Worm (Caenorhabditis elegans): ENCODE measurements around the gene gtf-2E2.

Gene gtf-2E2

ce11 chrII:11501956-11502355, 40.3 kb downstream of the gtf-2E2 start:
- TF ChIP-seq unc-55 (GFP tag; optimal IDR thresholded peaks at IDR 0.05) (no peak), snpc-4 (tag; optimal IDR thresholded peaks at IDR 0.05) (no peak), nhr-237 (tag; optimal IDR thresholded peaks at IDR 0.05) (no peak), crh-2 (tag; optimal IDR thresholded peaks at IDR 0.05) (peak; percentile 5), zag-1 (tag; optimal IDR thresholded peaks at IDR 0.05) (no peak), blmp-1 (tag; optimal IDR thresholded peaks at IDR 0.05; ENCODE audit: insufficient read depth) (peak; percentile 90), ceh-82 (tag; optimal IDR thresholded peaks at IDR 0.05) (no peak), sma-9 (GFP tag; optimal IDR thresholded peaks at IDR 0.05) (peak; percentile 56), sma-9 (tag; optimal IDR thresholded peaks at IDR 0.05) (no peak), lsy-2 (tag; optimal IDR thresholded peaks at IDR 0.05) (peak in 1 of 2 experiments; percentile 12), nhr-25 (tag; optimal IDR thresholded peaks at IDR 0.05) (peak; percentile 7), fos-1 (tag; optimal IDR thresholded peaks at IDR 0.05) (peak; percentile 36), mbf-1 (tag; optimal IDR thresholded peaks at IDR 0.05) (no peak), nhr-21 (tag; optimal IDR thresholded peaks at IDR 0.05) (peak; percentile 84)

ce11 chrII:11500198-11500597, 42.1 kb downstream of the gtf-2E2 start, which contains the start of gene B0334.20:
Gene B0334.20, minus strand, starts transcription at chrII:11500459.
- peak; percentile 53 for TF ChIP-seq fos-1 (tag; optimal IDR thresholded peaks at IDR 0.05)
- TF ChIP-seq lin-13 (GFP tag; optimal IDR thresholded peaks at IDR 0.05): no peak

- TF ChIP-seq R02D3.7 (tag; optimal IDR thresholded peaks at IDR 0.05): no peak
- TF ChIP-seq mbf-1 (tag; optimal IDR thresholded peaks at IDR 0.05): no peak
- no peak for TF ChIP-seq lsy-2 (tag; optimal IDR thresholded peaks at IDR 0.05)
- no peak for TF ChIP-seq C34F6.9 (tag; optimal IDR thresholded peaks at IDR 0.05)
- TF ChIP-seq mab-5 (tag; optimal IDR thresholded peaks at IDR 0.05): no peak
- no peak for TF ChIP-seq Y55F3AM.14 (GFP tag; optimal IDR thresholded peaks at IDR 0.05)
Observed at ce11 chrII:11497365-11497764, 44.9 kb downstream of the gtf-2E2 start, which contains the start of gene B0334.5. Gene B0334.5, plus strand, starts transcription at chrII:11497665.

- no peak for TF ChIP-seq unc-55 (GFP tag; optimal IDR thresholded peaks at IDR 0.05)
- no peak for TF ChIP-seq skn-1 (tag; optimal IDR thresholded peaks at IDR 0.05)
- peak; percentile 17 for TF ChIP-seq sma-9 (GFP tag; optimal IDR thresholded peaks at IDR 0.05)
- no peak for TF ChIP-seq sma-9 (tag; optimal IDR thresholded peaks at IDR 0.05)
- peak; percentile 9 for TF ChIP-seq mab-5 (tag; optimal IDR thresholded peaks at IDR 0.05)
- TF ChIP-seq aly-2 (tag; optimal IDR thresholded peaks at IDR 0.05): no peak
- peak; percentile 43 for TF ChIP-seq F13H6.1 (tag; optimal IDR thresholded peaks at IDR 0.05)
- TF ChIP-seq lsy-2 (tag; optimal IDR thresholded peaks at IDR 0.05): peak in 1 of 2 experiments; percentile 34
- no peak for TF ChIP-seq lin-11 (tag; optimal IDR thresholded peaks at IDR 0.05)
- no peak for TF ChIP-seq nhr-77 (tag; optimal IDR thresholded peaks at IDR 0.05)
- no peak for TF ChIP-seq ZK546.5 (tag; optimal IDR thresholded peaks at IDR 0.05)
Observed at ce11 chrII:11496767-11497166, 45.5 kb downstream of the gtf-2E2 start, which contains the start of gene emc-5. Gene emc-5, plus strand, starts transcription at chrII:11496780.

- TF ChIP-seq alr-1 (tag; optimal IDR thresholded peaks at IDR 0.05) (no peak), ztf-1 (GFP tag; conservative IDR thresholded peaks at IDR 0.05) (no peak), lin-11 (tag; optimal IDR thresholded peaks at IDR 0.05) (no peak), dmd-4 (tag; optimal IDR thresholded peaks at IDR 0.05) (no peak), lin-39 (tag; optimal IDR thresholded peaks at IDR 0.05) (no peak), F13H6.1 (tag; optimal IDR thresholded peaks at IDR 0.05) (no peak)
Observed at ce11 chrII:11495806-11496205, 46.5 kb downstream of the gtf-2E2 start.

ce11 chrII:11495307-11495706, 47.0 kb downstream of the gtf-2E2 start, which contains the start of the genes ooc-3 and B0334.4:
Gene ooc-3, minus strand, starts transcription at chrII:11495321.
Gene B0334.4, plus strand, starts transcription at chrII:11495692.
- TF ChIP-seq C34F6.9 (tag; optimal IDR thresholded peaks at IDR 0.05): peak; percentile 66
- TF ChIP-seq lin-39 (tag; optimal IDR thresholded peaks at IDR 0.05): no peak
- peak; percentile 9 for TF ChIP-seq ama-1 (optimal IDR thresholded peaks at IDR 0.05)
- no peak for TF ChIP-seq aly-2 (tag; optimal IDR thresholded peaks at IDR 0.05)
- TF ChIP-seq nhr-77 (tag; optimal IDR thresholded peaks at IDR 0.05): no peak
- no peak for TF ChIP-seq fos-1 (tag; optimal IDR thresholded peaks at IDR 0.05)
- TF ChIP-seq lsy-2 (tag; optimal IDR thresholded peaks at IDR 0.05): peak; percentile 46 to 95
- TF ChIP-seq nhr-25 (tag; optimal IDR thresholded peaks at IDR 0.05): no peak
- peak; percentile 16 for TF ChIP-seq gmeb-1 (tag; optimal IDR thresholded peaks at IDR 0.05)
- TF ChIP-seq nhr-129 (tag; optimal IDR thresholded peaks at IDR 0.05): peak; percentile 42
